Worm (Caenorhabditis elegans) whole organism, early embryonic: ENCODE results near the gene mec-4.

Experiments used
- B0310.2 ChIP-seq: sonication (generic microtip); optimal IDR thresholded peaks from 2 replicates; lab custom pipeline; 2016; ENCODE audit warnings: mild to moderate bottlenecking, missing genetic modification characterization, missing compliant biosample characterization
- F13C5.2 ChIP-seq: sonication (generic microtip); optimal IDR thresholded peaks from 2 replicates; lab custom pipeline; 2017; ENCODE audit warnings: mild to moderate bottlenecking, missing genetic modification characterization, inconsistent platforms, missing compliant biosample characterization
- aly-1 ChIP-seq: sonication (generic microtip); optimal IDR thresholded peaks from 2 replicates; lab custom pipeline; 2016; ENCODE audit warnings: missing genetic modification characterization, missing compliant biosample characterization
- ama-1 ChIP-seq: fragments of 150-350 bp; optimal IDR thresholded peaks from 2 replicates; lab custom pipeline; 2014
- ceh-36 ChIP-seq: sonication (generic microtip); optimal IDR thresholded peaks from 2 replicates; lab custom pipeline; 2016; ENCODE audit warnings: missing genetic modification characterization, inconsistent platforms, missing compliant biosample characterization
- ets-7 ChIP-seq: sonication (generic microtip); optimal IDR thresholded peaks from 2 replicates; lab custom pipeline; 2016; ENCODE audit warnings: missing genotype, missing genetic modification characterization, missing compliant biosample characterization
- flt-1 ChIP-seq: fragments of 200-800 bp; sonication (Bioruptor generic); IDR thresholded peaks from 2 replicates; pipeline ENCODE4 v1.3.6; 2022; ENCODE audit warnings: missing genetic modification characterization, missing compliant biosample characterization
- hmbx-1 ChIP-seq: sonication (generic microtip); optimal IDR thresholded peaks from 2 replicates; lab custom pipeline; 2016; ENCODE audit warnings: mild to moderate bottlenecking, missing genetic modification characterization, missing compliant biosample characterization
- hmg-4 ChIP-seq: fragments of 200-800 bp; sonication (Bioruptor generic); optimal IDR thresholded peaks from 2 replicates; lab custom pipeline; 2018; ENCODE audit warnings: mild to moderate bottlenecking, missing genetic modification characterization, missing compliant biosample characterization
- hnd-1 ChIP-seq: sonication (generic microtip); optimal IDR thresholded peaks from 2 replicates; lab custom pipeline; 2016; ENCODE audit warnings: missing genetic modification characterization, missing compliant biosample characterization
- scrt-1 ChIP-seq: fragments of 200-800 bp; sonication (Bioruptor generic); IDR thresholded peaks from 2 replicates; pipeline ENCODE4 v1.3.6; 2022; ENCODE audit warnings: missing genetic modification characterization, missing compliant biosample characterization
- tbx-11 ChIP-seq: fragments of 200-800 bp; sonication (Bioruptor generic); IDR thresholded peaks from 2 replicates; pipeline ENCODE4 v1.3.6; 2022; ENCODE audit warnings: missing genetic modification characterization, missing compliant biosample characterization
- tbx-37 ChIP-seq: fragments of 200-800 bp; sonication (Bioruptor generic); conservative IDR thresholded peaks from 2 replicates; pipeline ENCODE4 v1.3.6; 2022; ENCODE audit warnings: missing genetic modification reagents, missing genetic modification characterization, missing compliant biosample characterization
- tra-4 ChIP-seq: sonication (generic microtip); optimal IDR thresholded peaks from 2 replicates; lab custom pipeline; 2017; ENCODE audit warnings: missing genetic modification characterization, missing compliant biosample characterization

DNA sequence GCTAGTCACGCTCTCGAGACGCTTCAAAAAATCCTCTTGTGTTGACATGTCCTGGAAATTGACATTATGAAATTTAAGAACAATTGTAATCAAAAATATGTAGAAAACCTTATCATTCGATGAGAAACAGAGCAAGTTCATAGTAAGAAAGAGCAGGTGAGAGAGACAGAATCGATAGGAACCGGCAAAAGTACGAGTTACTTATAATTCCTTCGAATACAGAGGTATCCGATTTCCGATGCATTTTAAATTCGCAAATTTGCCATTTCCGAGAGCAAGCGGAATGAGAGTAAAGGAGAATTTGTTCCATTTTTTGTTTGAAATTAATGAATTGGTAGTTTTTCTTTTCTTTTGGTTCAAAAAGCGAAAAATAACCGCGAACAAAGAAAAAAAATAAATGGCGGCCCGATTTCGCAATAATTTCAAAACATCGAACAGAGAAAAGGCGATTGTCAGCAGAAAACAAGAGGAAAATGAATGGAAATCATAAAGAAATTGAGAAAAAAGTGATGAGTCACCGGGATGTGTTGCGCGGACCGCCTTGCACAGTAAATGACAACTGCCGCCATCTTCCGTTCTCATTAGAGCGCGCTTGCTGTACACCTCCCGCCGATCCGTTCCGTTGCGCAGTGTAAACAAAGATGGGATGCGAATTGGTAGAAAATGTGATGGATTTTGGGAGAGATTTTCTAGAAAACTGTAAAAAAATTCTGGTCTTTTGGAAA lies 6.9 kb upstream of the mec-4 start, which contains the start of gene cas-1:
- TF ChIP-seq ama-1 (lab: Kevin White, UChicago): no peak
- TF ChIP-seq ets-7 (tag; lab: Kevin White, UChicago): peak; percentile 88
- no peak for TF ChIP-seq tra-4 (tag; lab: Kevin White, UChicago)
- TF ChIP-seq flt-1 (GFP tag; lab: Robert Waterston, UW): no peak
- TF ChIP-seq tbx-11: no peak
- TF ChIP-seq hmg-4 (GFP tag; lab: Kevin White, UChicago): no peak
- no peak for TF ChIP-seq hmbx-1
- no peak for TF ChIP-seq hnd-1
- TF ChIP-seq F13C5.2 (tag; lab: Kevin White, UChicago): no peak
- TF ChIP-seq B0310.2 (tag; lab: Kevin White, UChicago): no peak
- TF ChIP-seq scrt-1 (GFP tag; lab: Robert Waterston, UW): no peak
- no peak for TF ChIP-seq ceh-36
- no peak for TF ChIP-seq aly-1 (tag; lab: Kevin White, UChicago)
- 0 out of 2 replicates have a peak, but pooled peaks have one; percentile 9 for TF ChIP-seq tbx-37 (GFP tag; lab: Robert Waterston, UW)
